Fruit fly (Drosophila melanogaster) whole organism: ENCODE data around the gene CG31676.

Experiments
- CG8478 ChIP-seq: fragments of >200 bp; optimal IDR thresholded peaks from 2 replicates; lab custom pipeline; 2018; ENCODE audit warnings: inconsistent platforms
- Dll ChIP-seq: fragments of >200 bp; optimal IDR thresholded peaks from 2 replicates; lab custom pipeline; 2017
- pan ChIP-seq: fragments of >200 bp; optimal IDR thresholded peaks from 2 replicates; lab custom pipeline; 2017
- usp ChIP-seq: fragments of >200 bp; optimal IDR thresholded peaks from 2 replicates; lab custom pipeline; 2017; ENCODE audit warnings: missing biosample characterization, missing genetic modification characterization, mixed read lengths

- TF ChIP-seq CG8478 (no peak), usp (GFP tag; lab: Kevin White, UChicago) (no peak), Dll (lab: Kevin White, UChicago) (no peak), pan (no peak)
Observed at dm6 chr2L:20868921-20869320, 28.4 kb downstream of the CG31676 start.
